Fruit fly (Drosophila melanogaster): ENCODE measurements around the gene CG8945.

The CG8945 gene

dm6 chrX:17111958-17112953, 24.8 kb upstream of the CG8945 start (continued):
- no peak for TF ChIP-seq CG2889 (GFP tag; IDR thresholded peaks at IDR 0.05)
- no peak for TF ChIP-seq bowl (GFP tag; IDR thresholded peaks at IDR 0.05)
- TF ChIP-seq exex (tag; optimal IDR thresholded peaks at IDR 0.05), result no peak
- TF ChIP-seq z (GFP tag; IDR thresholded peaks at IDR 0.05), result no peak
- no peak for TF ChIP-seq CG6175 (GFP tag; IDR thresholded peaks at IDR 0.05)
- no peak for TF ChIP-seq CG6791 (GFP tag; IDR thresholded peaks at IDR 0.05; ENCODE audit: partially characterized antibody)

DNA sequence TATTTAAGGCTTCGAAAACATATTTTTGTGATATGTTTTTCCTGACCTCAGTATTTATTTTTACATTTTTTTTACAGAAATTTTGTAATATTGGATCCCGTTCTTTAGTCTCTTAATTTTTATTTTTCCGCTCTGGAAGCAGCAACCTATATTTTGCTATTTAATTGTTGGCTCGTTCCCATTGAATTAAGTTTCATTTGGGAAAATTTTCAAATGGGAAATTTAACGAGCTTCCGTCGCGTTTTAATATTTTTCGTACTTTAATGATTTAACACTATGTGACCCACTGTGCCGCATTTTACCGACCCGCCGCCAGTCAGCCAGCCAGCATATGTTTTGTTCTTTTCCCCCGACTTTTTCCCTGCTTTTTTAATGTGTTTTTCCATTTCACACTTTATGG, 23.8 kb upstream of the CG8945 start:
- TF ChIP-seq CG9727 (GFP tag; optimal IDR thresholded peaks at IDR 0.05) (peak; percentile 17), CG2889 (GFP tag; IDR thresholded peaks at IDR 0.05) (no peak), B-H2 (GFP tag; optimal IDR thresholded peaks at IDR 0.05) (no peak), B-H1 (GFP tag; IDR thresholded peaks at IDR 0.05) (no peak), CG4404 (GFP tag; IDR thresholded peaks at IDR 0.05) (no peak), E2f1 (GFP tag; IDR thresholded peaks at IDR 0.05) (no peak), ash1 (GFP tag; optimal IDR thresholded peaks at IDR 0.05) (no peak), Oli (tag; optimal IDR thresholded peaks at IDR 0.05) (peak; percentile 2), tin (GFP tag; optimal IDR thresholded peaks at IDR 0.05) (no peak), yki (optimal IDR thresholded peaks at IDR 0.05) (no peak), CG8089 (GFP tag; optimal IDR thresholded peaks at IDR 0.05) (no peak), Dll (GFP tag; IDR thresholded peaks at IDR 0.05; ENCODE audit: partially characterized antibody) (no peak), cas (GFP tag; IDR thresholded peaks at IDR 0.05) (no peak), CG2199 (GFP tag; IDR thresholded peaks at IDR 0.05) (no peak), hth (optimal IDR thresholded peaks at IDR 0.05) (no peak), CG17568 (GFP tag; optimal IDR thresholded peaks at IDR 0.05) (no peak), CG30403 (GFP tag; optimal IDR thresholded peaks at IDR 0.05) (peak; percentile 8), prd (optimal IDR thresholded peaks at IDR 0.05) (no peak), prd (GFP tag; IDR thresholded peaks at IDR 0.05) (no peak), CG14441 (GFP tag; IDR thresholded peaks at IDR 0.05) (no peak), lola (GFP tag; optimal IDR thresholded peaks at IDR 0.05) (peak in 1 of 3 experiments; percentile 6), CG18011 (GFP tag; optimal IDR thresholded peaks at IDR 0.05) (no peak), Atf-2 (GFP tag; optimal IDR thresholded peaks at IDR 0.05) (no peak), CG1832 (GFP tag; optimal IDR thresholded peaks at IDR 0.05) (no peak), Sox100B (GFP tag; optimal IDR thresholded peaks at IDR 0.05) (no peak), unpg (GFP tag; optimal IDR thresholded peaks at IDR 0.05) (peak; percentile 0), Doc2 (GFP tag; IDR thresholded peaks at IDR 0.05) (no peak), CG4617 (GFP tag; optimal IDR thresholded peaks at IDR 0.05; ENCODE audit: borderline replicate concordance) (no peak), dmrt11E (tag; optimal IDR thresholded peaks at IDR 0.05) (no peak), schlank (tag; optimal IDR thresholded peaks at IDR 0.05) (no peak), bsh (GFP tag; optimal IDR thresholded peaks at IDR 0.05) (peak in 1 of 2 experiments; percentile 17), CG32772 (GFP tag; IDR thresholded peaks at IDR 0.05) (no peak), HLH54F (GFP tag; optimal IDR thresholded peaks at IDR 0.05) (no peak), CG3281 (GFP tag; optimal IDR thresholded peaks at IDR 0.05) (no peak), gcm (GFP tag; optimal IDR thresholded peaks at IDR 0.05) (peak; percentile 21), CG12659 (GFP tag; optimal IDR thresholded peaks at IDR 0.05) (no peak), sc (optimal IDR thresholded peaks at IDR 0.05) (no peak), sc (GFP tag; optimal IDR thresholded peaks at IDR 0.05) (no peak), slbo (GFP tag; IDR thresholded peaks at IDR 0.05) (no peak), CG3995 (GFP tag; optimal IDR thresholded peaks at IDR 0.05) (no peak), esg (GFP tag; conservative IDR thresholded peaks at IDR 0.05) (no peak), lov (optimal IDR thresholded peaks at IDR 0.05) (no peak), lov (GFP tag; IDR thresholded peaks at IDR 0.05) (no peak), odd (GFP tag; optimal IDR thresholded peaks at IDR 0.05) (no peak)
